Fruit fly (Drosophila melanogaster) whole organism, embryonic: Measurements from ENCODE around the gene erm.

Experiments
- CG10462 ChIP-seq: fragments of 200-800 bp; sonication (Bioruptor generic); optimal IDR thresholded peaks from 2 replicates; lab custom pipeline; 2016; ENCODE audit warnings: missing biosample characterization, missing genetic modification characterization
- CG10543 ChIP-seq: fragments of 200-800 bp; sonication (Bioruptor generic); optimal IDR thresholded peaks from 3 replicates; lab custom pipeline; 2017; ENCODE audit warnings: missing biosample characterization, mild to moderate bottlenecking, missing genetic modification characterization, moderate library complexity
- CG11085 ChIP-seq: fragments of 200-800 bp; sonication (Bioruptor generic); IDR thresholded peaks from 2 replicates; pipeline ENCODE4 v1.3.6; 2022; ENCODE audit warnings: missing biosample characterization, missing genetic modification characterization
- CG11093 ChIP-seq: fragments of 200-800 bp; sonication (Bioruptor generic); IDR thresholded peaks from 3 replicates; pipeline ENCODE4 v1.3.6; 2022; ENCODE audit warnings: missing biosample characterization, missing genetic modification characterization
- CG11247 ChIP-seq: fragments of 200-800 bp; sonication (Bioruptor generic); IDR thresholded peaks from 2 replicates; pipeline ENCODE4 v1.3.6; 2022; ENCODE audit warnings: missing biosample characterization, missing genetic modification characterization
- CG11504 ChIP-seq: fragments of 200-800 bp; sonication (Bioruptor generic); optimal IDR thresholded peaks from 3 replicates; lab custom pipeline; 2019; ENCODE audit warnings: missing biosample characterization, mild to moderate bottlenecking, missing genetic modification characterization, moderate library complexity
- CG12104 ChIP-seq: fragments of 200-800 bp; sonication (Bioruptor generic); optimal IDR thresholded peaks from 3 replicates; lab custom pipeline; 2016; ENCODE audit warnings: missing biosample characterization, missing genetic modification characterization
- CG13775 ChIP-seq: fragments of 200-800 bp; sonication (Bioruptor generic); optimal IDR thresholded peaks from 3 replicates; lab custom pipeline; 2017; ENCODE audit warnings: missing biosample characterization, mild to moderate bottlenecking, missing genetic modification characterization
- CG15011 ChIP-seq: fragments of 200-800 bp; sonication (Bioruptor generic); optimal IDR thresholded peaks from 3 replicates; lab custom pipeline; 2018; ENCODE audit warnings: missing biosample characterization, mild to moderate bottlenecking, missing genetic modification characterization
- CG15269 ChIP-seq: fragments of 200-800 bp; sonication (Bioruptor generic); optimal IDR thresholded peaks from 2 replicates; lab custom pipeline; 2018; ENCODE audit warnings: missing biosample characterization, mild to moderate bottlenecking, missing genetic modification characterization, moderate library complexity
- CG15479 ChIP-seq: fragments of 200-800 bp; sonication (Bioruptor generic); optimal IDR thresholded peaks from 3 replicates; lab custom pipeline; 2019; ENCODE audit warnings: missing biosample characterization, mild to moderate bottlenecking, missing genetic modification characterization, moderate library complexity
- CG15601 ChIP-seq: fragments of 200-800 bp; sonication (Bioruptor generic); optimal IDR thresholded peaks from 3 replicates; lab custom pipeline; 2019; ENCODE audit warnings: missing biosample characterization, mild to moderate bottlenecking, missing genetic modification characterization, moderate library complexity
- CG16863 ChIP-seq: fragments of 200-800 bp; sonication (Bioruptor generic); optimal IDR thresholded peaks from 3 replicates; lab custom pipeline; 2016; ENCODE audit warnings: missing biosample characterization, missing genetic modification characterization
- CG18011 ChIP-seq: fragments of 200-800 bp; sonication (Bioruptor generic); optimal IDR thresholded peaks from 2 replicates; lab custom pipeline; 2017; ENCODE audit warnings: missing biosample characterization, missing genetic modification characterization, mild to moderate bottlenecking, moderate library complexity, missing genotype
- CG18619 ChIP-seq: fragments of 200-800 bp; sonication (Bioruptor generic); optimal IDR thresholded peaks from 3 replicates; lab custom pipeline; 2017; ENCODE audit warnings: missing biosample characterization, mild to moderate bottlenecking, missing genetic modification characterization
- CG30431 ChIP-seq: fragments of 200-800 bp; sonication (Bioruptor generic); optimal IDR thresholded peaks from 2 replicates; lab custom pipeline; 2017; ENCODE audit warnings: missing biosample characterization, missing genetic modification characterization
- CG31224 ChIP-seq: fragments of 200-800 bp; sonication (Bioruptor generic); IDR thresholded peaks from 2 replicates; pipeline ENCODE4 v1.3.6; 2022; ENCODE audit warnings: missing biosample characterization, missing genetic modification characterization
- CG33213 ChIP-seq: fragments of 200-800 bp; sonication (Bioruptor generic); optimal IDR thresholded peaks from 3 replicates; lab custom pipeline; 2016; ENCODE audit warnings: missing biosample characterization, missing genetic modification characterization
- CG42726 ChIP-seq: fragments of 200-800 bp; sonication (Bioruptor generic); IDR thresholded peaks from 2 replicates; pipeline ENCODE4 v1.3.6; 2022; ENCODE audit warnings: missing biosample characterization, missing genetic modification characterization; ENCODE audit not compliant: partially characterized antibody
- CG43689 ChIP-seq: fragments of 200-800 bp; sonication (Bioruptor generic); IDR thresholded peaks from 2 replicates; pipeline ENCODE4 v1.3.6; 2022; ENCODE audit warnings: missing biosample characterization, missing genetic modification characterization
- CG6175 ChIP-seq: fragments of 200-800 bp; sonication (Bioruptor generic); IDR thresholded peaks from 3 replicates; pipeline ENCODE4 v1.3.6; 2022; ENCODE audit warnings: missing biosample characterization, missing genetic modification characterization
- CG9817 ChIP-seq: fragments of 200-800 bp; sonication (Bioruptor generic); optimal IDR thresholded peaks from 2 replicates; lab custom pipeline; 2018; ENCODE audit warnings: missing biosample characterization, mild to moderate bottlenecking, missing genetic modification characterization, moderate library complexity
- CkIIα-i1 ChIP-seq: fragments of 200-800 bp; sonication (Bioruptor generic); IDR thresholded peaks from 2 replicates; pipeline ENCODE4 v1.3.6; 2022; ENCODE audit warnings: missing biosample characterization, missing genetic modification characterization
- D ChIP-seq, 2 experiments: fragments of 200-800 bp in 1 of 2; fragments of >200 bp in 1 of 2; sonication (Bioruptor generic) in 1 of 2; optimal IDR thresholded peaks; 2 replicates in 1 of 2; 3 replicates in 1 of 2; lab custom pipeline; 2017; ENCODE audit warnings: mild to moderate bottlenecking in 1 of 2, missing biosample characterization in 1 of 2, missing genetic modification characterization in 1 of 2, missing genetic modification reagents in 1 of 2
- D19A ChIP-seq: fragments of 200-800 bp; optimal IDR thresholded peaks from 3 replicates; lab custom pipeline; 2019; ENCODE audit warnings: missing biosample characterization, mild to moderate bottlenecking, missing genetic modification characterization, moderate library complexity
- Dp ChIP-seq: fragments of 200-800 bp; sonication (Bioruptor generic); optimal IDR thresholded peaks from 2 replicates; lab custom pipeline; 2018; ENCODE audit warnings: missing biosample characterization, mild to moderate bottlenecking, missing genetic modification characterization, moderate library complexity
- Dref ChIP-seq: fragments of 200-800 bp; sonication (Bioruptor generic); IDR thresholded peaks from 2 replicates; pipeline ENCODE4 v1.3.6; 2022; ENCODE audit warnings: missing biosample characterization, missing genetic modification characterization
- Fer1 ChIP-seq: fragments of 200-800 bp; sonication (Bioruptor generic); optimal IDR thresholded peaks from 2 replicates; lab custom pipeline; 2017; ENCODE audit warnings: missing biosample characterization, mild to moderate bottlenecking, missing genetic modification characterization
- Jarid2 ChIP-seq: fragments of 200-800 bp; sonication (Bioruptor generic); optimal IDR thresholded peaks from 3 replicates; lab custom pipeline; 2017; ENCODE audit warnings: mild to moderate bottlenecking, missing biosample characterization, missing genetic modification reagents, missing genetic modification characterization
- Med ChIP-seq: fragments of 200-800 bp; sonication (Bioruptor generic); peaks from one replicate; lab custom pipeline; 2016; ENCODE audit warnings: missing biosample characterization, missing genetic modification characterization, mild to moderate bottlenecking, inconsistent platforms, moderate library complexity
- Mrtf ChIP-seq: fragments of 200-800 bp; sonication (Bioruptor generic); IDR thresholded peaks from 3 replicates; pipeline ENCODE4 v1.3.6; 2022; ENCODE audit warnings: missing biosample characterization, missing genetic modification characterization
- Nf-YB ChIP-seq: fragments of 200-800 bp; sonication (Bioruptor generic); optimal IDR thresholded peaks from 3 replicates; lab custom pipeline; 2019; ENCODE audit warnings: missing biosample characterization, mild to moderate bottlenecking, missing genetic modification characterization, moderate library complexity
- ash1 ChIP-seq: fragments of 200-800 bp; sonication (Bioruptor generic); optimal IDR thresholded peaks from 2 replicates; lab custom pipeline; 2018; ENCODE audit warnings: missing biosample characterization, mild to moderate bottlenecking, missing genetic modification characterization
- crc ChIP-seq: fragments of 200-800 bp; sonication (Bioruptor generic); optimal IDR thresholded peaks from 2 replicates; lab custom pipeline; 2016; ENCODE audit warnings: missing biosample characterization, missing genetic modification characterization
- crp ChIP-seq, 2 experiments: fragments of 200-800 bp; sonication (Bioruptor generic); optimal IDR thresholded peaks; 2 replicates in 1 of 2; 3 replicates in 1 of 2; lab custom pipeline; 2017; ENCODE audit warnings: missing biosample characterization in 2 of 2, missing genetic modification characterization in 2 of 2, mild to moderate bottlenecking in 1 of 2, moderate library complexity in 1 of 2
- cwo ChIP-seq: fragments of 200-800 bp; sonication (Bioruptor generic); optimal IDR thresholded peaks from 3 replicates; lab custom pipeline; 2017; ENCODE audit warnings: missing biosample characterization, missing genetic modification characterization, mild to moderate bottlenecking, moderate library complexity, missing genetic modification reagents
- ems ChIP-seq: fragments of 200-800 bp; sonication (Bioruptor generic); optimal IDR thresholded peaks from 3 replicates; lab custom pipeline; 2016; ENCODE audit warnings: missing biosample characterization, missing genetic modification characterization
- gcm ChIP-seq: fragments of 200-800 bp; sonication (Bioruptor generic); optimal IDR thresholded peaks from 2 replicates; lab custom pipeline; 2019; ENCODE audit warnings: missing biosample characterization, mild to moderate bottlenecking, missing genetic modification characterization, moderate library complexity
- gsb-n ChIP-seq: fragments of 200-800 bp; sonication (Bioruptor generic); optimal IDR thresholded peaks from 3 replicates; lab custom pipeline; 2018; ENCODE audit warnings: missing biosample characterization, mild to moderate bottlenecking, missing genetic modification characterization
- mam ChIP-seq: fragments of 200-800 bp; sonication (Bioruptor generic); optimal IDR thresholded peaks from 3 replicates; lab custom pipeline; 2016; ENCODE audit warnings: missing biosample characterization, missing genetic modification characterization
- onecut ChIP-seq: fragments of 200-800 bp; sonication (Bioruptor generic); IDR thresholded peaks from 2 replicates; pipeline ENCODE4 v1.3.6; 2022; ENCODE audit warnings: missing biosample characterization, missing genetic modification characterization
- pho ChIP-seq: fragments of 200-800 bp; sonication (Bioruptor generic); optimal IDR thresholded peaks from 2 replicates; lab custom pipeline; 2016; ENCODE audit warnings: missing biosample characterization, missing genetic modification characterization
- prd ChIP-seq, 3 experiments: fragments of >200 bp in 2 of 3; fragments of 200-800 bp in 1 of 3; sonication (Bioruptor generic) in 1 of 3; optimal IDR thresholded peaks in 2 of 3; IDR thresholded peaks in 1 of 3; 2 replicates in 2 of 3; 3 replicates in 1 of 3; pipeline versions ENCODE4 v1.3.6 to Lab custom; 2017 to 2022; ENCODE audit warnings: missing biosample characterization in 1 of 3, missing genetic modification characterization in 1 of 3
- rib ChIP-seq: fragments of 200-800 bp; sonication (Bioruptor generic); IDR thresholded peaks from 2 replicates; pipeline ENCODE4 v1.3.6; 2022; ENCODE audit warnings: missing biosample characterization, missing genetic modification characterization
- sisA ChIP-seq: fragments of 200-800 bp; sonication (Bioruptor generic); IDR thresholded peaks from 2 replicates; pipeline ENCODE4 v1.3.6; 2022; ENCODE audit warnings: missing biosample characterization, missing genetic modification characterization
- so ChIP-seq: fragments of 200-800 bp; sonication (Bioruptor generic); IDR thresholded peaks from 3 replicates; pipeline ENCODE4 v1.3.6; 2022; ENCODE audit warnings: missing biosample characterization, missing genetic modification characterization
- sr ChIP-seq: fragments of 200-800 bp; sonication (Bioruptor generic); IDR thresholded peaks from 3 replicates; pipeline ENCODE4 v1.3.6; 2022; ENCODE audit warnings: missing biosample characterization, missing genetic modification characterization
- ssp ChIP-seq: fragments of 200-800 bp; sonication (Bioruptor generic); IDR thresholded peaks from 2 replicates; pipeline ENCODE4 v1.3.6; 2022; ENCODE audit warnings: missing biosample characterization, missing genetic modification characterization
- sug ChIP-seq: fragments of 200-800 bp; optimal IDR thresholded peaks from 2 replicates; lab custom pipeline; 2019; ENCODE audit warnings: missing biosample characterization, mild to moderate bottlenecking, missing genetic modification characterization, moderate library complexity
- twi ChIP-seq: fragments of 200-800 bp; optimal IDR thresholded peaks from 2 replicates; lab custom pipeline; 2019; ENCODE audit warnings: missing biosample characterization, mild to moderate bottlenecking, missing genetic modification characterization, moderate library complexity

erm gene

dm6 chr2L:1911316-1911873, 58.8 kb downstream of the erm start (continued):
- no peak for TF ChIP-seq onecut
- no peak for TF ChIP-seq Dref (GFP tag; lab: Robert Waterston, UW)
- no peak for TF ChIP-seq sr (GFP tag; lab: Robert Waterston, UW)
- no peak for TF ChIP-seq Dp (GFP tag; lab: Kevin White, UChicago)
- TF ChIP-seq prd (optimal IDR thresholded peaks at IDR 0.05; lab: Kevin White, UChicago), result no peak
- no peak for TF ChIP-seq prd (GFP tag; IDR thresholded peaks at IDR 0.05; lab: Robert Waterston, UW)
- TF ChIP-seq CG33213, result no peak
- no peak for TF ChIP-seq CG9817 (tag; lab: Kevin White, UChicago)
- TF ChIP-seq ems (GFP tag; lab: Kevin White, UChicago), result no peak
- TF ChIP-seq CG15601, result peak; percentile 10
- no peak for TF ChIP-seq CG6175
- TF ChIP-seq CG31224 (GFP tag; lab: Robert Waterston, UW), result no peak
- peak; percentile 81 for TF ChIP-seq Jarid2 (GFP tag; lab: Kevin White, UChicago)
- no peak for TF ChIP-seq CG10543
- no peak for TF ChIP-seq CG42726 (GFP tag; lab: Robert Waterston, UW)
- no peak for TF ChIP-seq Med (GFP tag; lab: Kevin White, UChicago)
- TF ChIP-seq sug, result no peak
- TF ChIP-seq gsb-n (tag; lab: Kevin White, UChicago), result no peak
- TF ChIP-seq D (optimal IDR thresholded peaks at IDR 0.05; lab: Kevin White, UChicago), result no peak
- no peak for TF ChIP-seq D (GFP tag; optimal IDR thresholded peaks at IDR 0.05; lab: Kevin White, UChicago)
- peak; percentile 18 for TF ChIP-seq gcm (GFP tag; lab: Kevin White, UChicago)
- no peak for TF ChIP-seq CG11093 (GFP tag; lab: Robert Waterston, UW)
- TF ChIP-seq CG18619 (GFP tag; lab: Kevin White, UChicago), result no peak
- no peak for TF ChIP-seq cwo
- peak; percentile 35; the same call in 1 of the 3 replicates for TF ChIP-seq so (GFP tag; lab: Robert Waterston, UW)
- no peak for TF ChIP-seq CkIIα-i1 (GFP tag; lab: Robert Waterston, UW)
- TF ChIP-seq CG30431 (GFP tag; lab: Kevin White, UChicago), result no peak
- TF ChIP-seq crp (GFP tag; optimal IDR thresholded peaks at IDR 0.05; lab: Kevin White, UChicago), result peak in 1 of 2 experiments; percentile 80
- TF ChIP-seq CG11504 (tag; lab: Kevin White, UChicago), result no peak
- TF ChIP-seq CG12104 (GFP tag; lab: Kevin White, UChicago), result no peak
- no peak for TF ChIP-seq CG11085 (GFP tag; lab: Robert Waterston, UW)
- peak; percentile 15 for TF ChIP-seq Fer1 (GFP tag; lab: Kevin White, UChicago)
- TF ChIP-seq CG15479, result no peak
- TF ChIP-seq Mrtf (GFP tag; lab: Robert Waterston, UW), result no peak
- TF ChIP-seq mam (GFP tag; lab: Kevin White, UChicago), result no peak
- TF ChIP-seq CG18011 (GFP tag; lab: Kevin White, UChicago), result no peak
- TF ChIP-seq ssp (GFP tag; lab: Robert Waterston, UW), result no peak
- TF ChIP-seq ash1 (GFP tag; lab: Kevin White, UChicago), result no peak
- TF ChIP-seq CG15011, result no peak
- no peak for TF ChIP-seq crc (GFP tag; lab: Kevin White, UChicago)
- no peak for TF ChIP-seq CG16863 (GFP tag; lab: Kevin White, UChicago)
- no peak for TF ChIP-seq sisA
- TF ChIP-seq CG43689 (GFP tag; lab: Robert Waterston, UW), result no peak
- no peak for TF ChIP-seq CG13775
- TF ChIP-seq CG15269 (tag; lab: Kevin White, UChicago), result no peak
- no peak for TF ChIP-seq D19A (tag; lab: Kevin White, UChicago)
- no peak for TF ChIP-seq rib
- TF ChIP-seq CG11247 (GFP tag; lab: Robert Waterston, UW), result no peak
- no peak for TF ChIP-seq CG10462 (GFP tag; lab: Kevin White, UChicago)
- no peak for TF ChIP-seq Nf-YB (GFP tag; lab: Kevin White, UChicago)
- no peak for TF ChIP-seq pho (GFP tag; lab: Kevin White, UChicago)
- no peak for TF ChIP-seq twi
